Fruit fly (Drosophila melanogaster): ENCODE measurements around the gene CG7611.

DNA sequence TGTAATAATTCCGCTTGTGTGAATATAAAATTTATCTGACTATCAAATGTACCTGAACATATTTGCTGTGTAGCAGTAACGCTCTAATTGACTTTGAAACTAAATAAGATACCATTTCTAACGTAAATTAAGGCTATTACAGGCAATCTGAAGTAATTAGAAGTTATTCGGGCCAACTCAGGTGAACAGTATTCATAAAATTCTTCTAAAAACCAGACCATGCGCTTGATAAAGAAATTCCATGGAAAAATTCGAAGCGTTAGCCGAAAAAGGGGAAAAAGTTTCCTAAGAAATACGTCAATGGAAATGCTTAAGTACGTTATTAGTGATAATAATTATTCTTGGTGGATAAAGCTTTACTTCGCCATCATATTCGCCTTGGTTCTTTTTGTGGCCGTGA is 11.4 kb downstream of the CG7611 start, which contains the start of gene ppk5:
- TF ChIP-seq CG8478 (optimal IDR thresholded peaks at IDR 0.05) (no peak), CTCF (optimal IDR thresholded peaks at IDR 0.05) (no peak)

All from S2 (cell line).